Fruit fly (Drosophila melanogaster) whole organism, embryonic: ENCODE results near the gene CG14022.

Experiments
- ATbp ChIP-seq: fragments of 200-800 bp; sonication (Bioruptor generic); optimal IDR thresholded peaks from 2 replicates; lab custom pipeline; 2017; ENCODE audit warnings: missing biosample characterization, mild to moderate bottlenecking, missing genetic modification characterization, missing genetic modification reagents
- Asciz ChIP-seq: fragments of 200-800 bp; sonication (Bioruptor generic); optimal IDR thresholded peaks from 2 replicates; lab custom pipeline; 2017; ENCODE audit warnings: missing biosample characterization, mild to moderate bottlenecking, missing genetic modification characterization, missing genetic modification reagents
- Blimp-1 ChIP-seq: fragments of 200-800 bp; sonication (Bioruptor generic); optimal IDR thresholded peaks from 3 replicates; lab custom pipeline; 2018; ENCODE audit warnings: missing biosample characterization, missing genetic modification characterization, mild to moderate bottlenecking, moderate library complexity, missing genetic modification reagents
- CG10267 ChIP-seq: fragments of 200-800 bp; sonication (Bioruptor generic); optimal IDR thresholded peaks from 2 replicates; lab custom pipeline; 2018; ENCODE audit warnings: missing biosample characterization, mild to moderate bottlenecking, missing genetic modification characterization, moderate library complexity
- CG10274 ChIP-seq: fragments of 200-800 bp; sonication (Bioruptor generic); optimal IDR thresholded peaks from 3 replicates; lab custom pipeline; 2017; ENCODE audit warnings: missing biosample characterization, mild to moderate bottlenecking, missing genetic modification characterization
- CG10543 ChIP-seq: fragments of 200-800 bp; sonication (Bioruptor generic); optimal IDR thresholded peaks from 3 replicates; lab custom pipeline; 2017; ENCODE audit warnings: missing biosample characterization, mild to moderate bottlenecking, missing genetic modification characterization, moderate library complexity
- CG10565 ChIP-seq: fragments of 200-800 bp; sonication (Bioruptor generic); optimal IDR thresholded peaks from 3 replicates; lab custom pipeline; 2016; ENCODE audit warnings: missing biosample characterization, mild to moderate bottlenecking, missing genetic modification characterization
- CG10654 ChIP-seq: fragments of 200-800 bp; sonication (Bioruptor generic); optimal IDR thresholded peaks from 2 replicates; lab custom pipeline; 2016; ENCODE audit warnings: missing biosample characterization, missing genetic modification characterization
- CG10959 ChIP-seq: fragments of 200-800 bp; sonication (Bioruptor generic); IDR thresholded peaks from 2 replicates; pipeline ENCODE4 v1.3.6; 2022; ENCODE audit warnings: missing biosample characterization, missing genetic modification characterization
- CG13123 ChIP-seq: fragments of 200-800 bp; sonication (Bioruptor generic); optimal IDR thresholded peaks from 2 replicates; lab custom pipeline; 2016; ENCODE audit warnings: missing biosample characterization, missing genetic modification characterization
- CG13287 ChIP-seq: fragments of 200-800 bp; sonication (Bioruptor generic); IDR thresholded peaks from 2 replicates; pipeline ENCODE4 v1.3.6; 2022; ENCODE audit warnings: missing biosample characterization, missing genetic modification characterization; ENCODE audit not compliant: partially characterized antibody
- CG13894 ChIP-seq: fragments of 200-800 bp; sonication (Bioruptor generic); optimal IDR thresholded peaks from 3 replicates; lab custom pipeline; 2018; ENCODE audit warnings: missing biosample characterization, mild to moderate bottlenecking, missing genetic modification characterization, moderate library complexity
- CG15601 ChIP-seq: fragments of 200-800 bp; sonication (Bioruptor generic); optimal IDR thresholded peaks from 3 replicates; lab custom pipeline; 2019; ENCODE audit warnings: missing biosample characterization, mild to moderate bottlenecking, missing genetic modification characterization, moderate library complexity
- CG31441 ChIP-seq: fragments of 200-800 bp; sonication (Bioruptor generic); IDR thresholded peaks from 2 replicates; pipeline ENCODE4 v1.3.6; 2022; ENCODE audit warnings: missing biosample characterization, missing genetic modification characterization
- CG4424 ChIP-seq: fragments of 200-800 bp; sonication (Bioruptor generic); optimal IDR thresholded peaks from 3 replicates; lab custom pipeline; 2016; ENCODE audit warnings: missing biosample characterization, missing genetic modification characterization
- CG5180 ChIP-seq: fragments of 200-800 bp; sonication (Bioruptor generic); optimal IDR thresholded peaks from 3 replicates; lab custom pipeline; 2017; ENCODE audit warnings: missing biosample characterization, missing genetic modification characterization, mild to moderate bottlenecking, moderate library complexity, missing genetic modification reagents
- CG8281 ChIP-seq: fragments of 200-800 bp; sonication (Bioruptor generic); optimal IDR thresholded peaks from 2 replicates; lab custom pipeline; 2018; ENCODE audit warnings: missing biosample characterization, mild to moderate bottlenecking, missing genetic modification characterization, moderate library complexity
- CG9876 ChIP-seq: fragments of 200-800 bp; sonication (Bioruptor generic); optimal IDR thresholded peaks from 2 replicates; lab custom pipeline; 2016; ENCODE audit warnings: missing biosample characterization, missing genetic modification characterization
- CkIIα-i1 ChIP-seq: fragments of 200-800 bp; sonication (Bioruptor generic); IDR thresholded peaks from 2 replicates; pipeline ENCODE4 v1.3.6; 2022; ENCODE audit warnings: missing biosample characterization, missing genetic modification characterization
- CoRest ChIP-seq: fragments of 200-800 bp; sonication (Bioruptor generic); optimal IDR thresholded peaks from 3 replicates; lab custom pipeline; 2018; ENCODE audit warnings: missing biosample characterization, mild to moderate bottlenecking, missing genetic modification characterization, moderate library complexity
- E2f1 ChIP-seq: fragments of 200-800 bp; sonication (Bioruptor generic); IDR thresholded peaks from 2 replicates; pipeline ENCODE4 v1.3.6; 2022; ENCODE audit warnings: missing biosample characterization, missing genetic modification characterization
- Eip74EF ChIP-seq, 2 experiments: fragments of 200-800 bp in 1 of 2; fragments of >200 bp in 1 of 2; sonication (Bioruptor generic) in 1 of 2; optimal IDR thresholded peaks; 2 replicates each; lab custom pipeline; 2017 to 2019; ENCODE audit warnings: missing biosample characterization in 2 of 2, missing genetic modification characterization in 2 of 2, mild to moderate bottlenecking in 1 of 2, moderate library complexity in 1 of 2
- Ets65A ChIP-seq: fragments of 200-800 bp; sonication (Bioruptor generic); peaks from one replicate; lab custom pipeline; 2016; ENCODE audit warnings: missing biosample characterization, missing genetic modification characterization
- Fer1 ChIP-seq: fragments of 200-800 bp; sonication (Bioruptor generic); optimal IDR thresholded peaks from 2 replicates; lab custom pipeline; 2017; ENCODE audit warnings: missing biosample characterization, mild to moderate bottlenecking, missing genetic modification characterization
- Hmr ChIP-seq: fragments of 200-800 bp; sonication (Bioruptor generic); optimal IDR thresholded peaks from 3 replicates; lab custom pipeline; 2017; ENCODE audit warnings: mild to moderate bottlenecking, missing biosample characterization, missing genetic modification reagents, missing genetic modification characterization
- Mad ChIP-seq: fragments of 200-800 bp; sonication (Bioruptor generic); optimal IDR thresholded peaks from 2 replicates; lab custom pipeline; 2016; ENCODE audit warnings: missing biosample characterization, missing genetic modification characterization
- Mrtf ChIP-seq: fragments of 200-800 bp; sonication (Bioruptor generic); IDR thresholded peaks from 3 replicates; pipeline ENCODE4 v1.3.6; 2022; ENCODE audit warnings: missing biosample characterization, missing genetic modification characterization
- NC2β ChIP-seq: fragments of 200-800 bp; sonication (Bioruptor generic); optimal IDR thresholded peaks from 2 replicates; lab custom pipeline; 2016; ENCODE audit warnings: missing biosample characterization, missing genetic modification characterization
- Rfx ChIP-seq: fragments of 200-800 bp; sonication (Bioruptor generic); IDR thresholded peaks from 2 replicates; pipeline ENCODE4 v1.3.6; 2022; ENCODE audit warnings: missing biosample characterization, missing genetic modification characterization
- Stat92E ChIP-seq, 3 experiments: fragments of >200 bp in 2 of 3; fragments of 200-800 bp in 1 of 3; sonication (Bioruptor generic) in 1 of 3; optimal IDR thresholded peaks; 2 replicates each; lab custom pipeline; 2017 to 2019; ENCODE audit warnings: missing biosample characterization in 3 of 3, missing genetic modification characterization in 3 of 3, mild to moderate bottlenecking in 1 of 3, moderate library complexity in 1 of 3
- Tbp ChIP-seq: fragments of >200 bp; optimal IDR thresholded peaks from 2 replicates; lab custom pipeline; 2018; ENCODE audit warnings: missing biosample characterization, missing genetic modification characterization
- Xrp1 ChIP-seq: fragments of 200-800 bp; sonication (Bioruptor generic); IDR thresholded peaks from 2 replicates; pipeline ENCODE4 v1.3.6; 2022; ENCODE audit warnings: missing biosample characterization, missing genetic modification characterization
- bigmax ChIP-seq: fragments of 200-800 bp; sonication (Bioruptor generic); optimal IDR thresholded peaks from 2 replicates; lab custom pipeline; 2018; ENCODE audit warnings: missing biosample characterization, mild to moderate bottlenecking, missing genetic modification characterization
- dati ChIP-seq: fragments of 200-800 bp; sonication (Bioruptor generic); IDR thresholded peaks from 2 replicates; pipeline ENCODE4 v1.3.6; 2022; ENCODE audit warnings: missing biosample characterization, missing genetic modification characterization
- emc ChIP-seq: fragments of 200-800 bp; sonication (Bioruptor generic); optimal IDR thresholded peaks from 2 replicates; lab custom pipeline; 2016; ENCODE audit warnings: missing biosample characterization, missing genetic modification characterization
- fd64A ChIP-seq: fragments of 200-800 bp; sonication (Bioruptor generic); optimal IDR thresholded peaks from 3 replicates; lab custom pipeline; 2018; ENCODE audit warnings: missing biosample characterization, mild to moderate bottlenecking, missing genetic modification characterization
- hbn ChIP-seq: fragments of 200-800 bp; sonication (Bioruptor generic); IDR thresholded peaks from 2 replicates; pipeline ENCODE4 v1.3.6; 2022; ENCODE audit warnings: missing biosample characterization, missing genetic modification characterization; ENCODE audit not compliant: partially characterized antibody
- hkb ChIP-seq, 2 experiments: fragments of 200-800 bp in 1 of 2; fragments of >200 bp in 1 of 2; sonication (Bioruptor generic) in 1 of 2; IDR thresholded peaks in 1 of 2; optimal IDR thresholded peaks in 1 of 2; 2 replicates each; pipeline versions ENCODE4 v1.3.6 to Lab custom; 2017 to 2022; ENCODE audit warnings: missing biosample characterization in 1 of 2, missing genetic modification characterization in 1 of 2
- hth ChIP-seq: fragments of >200 bp; optimal IDR thresholded peaks from 2 replicates; lab custom pipeline; 2017; ENCODE audit warnings: inconsistent platforms
- knrl ChIP-seq: fragments of 200-800 bp; sonication (Bioruptor generic); IDR thresholded peaks from 3 replicates; pipeline ENCODE4 v1.3.6; 2022; ENCODE audit warnings: missing biosample characterization, missing genetic modification characterization; ENCODE audit not compliant: partially characterized antibody
- peb ChIP-seq: fragments of 200-800 bp; sonication (Bioruptor generic); IDR thresholded peaks from 2 replicates; pipeline ENCODE4 v1.3.6; 2022; ENCODE audit warnings: missing biosample characterization, missing genetic modification characterization
- sens ChIP-seq: fragments of 200-800 bp; sonication (Bioruptor generic); peaks from one replicate; lab custom pipeline; 2016; ENCODE audit warnings: missing biosample characterization, missing genetic modification characterization
- seq ChIP-seq: fragments of 200-800 bp; sonication (Bioruptor generic); IDR thresholded peaks from 2 replicates; pipeline ENCODE4 v1.3.6; 2022; ENCODE audit warnings: missing biosample characterization, missing genetic modification characterization
- sna ChIP-seq: fragments of 200-800 bp; sonication (Bioruptor generic); IDR thresholded peaks from 2 replicates; pipeline ENCODE4 v1.3.6; 2022; ENCODE audit warnings: missing biosample characterization, missing genetic modification characterization; ENCODE audit not compliant: partially characterized antibody
- so ChIP-seq: fragments of 200-800 bp; sonication (Bioruptor generic); IDR thresholded peaks from 3 replicates; pipeline ENCODE4 v1.3.6; 2022; ENCODE audit warnings: missing biosample characterization, missing genetic modification characterization
- sqz ChIP-seq: fragments of 200-800 bp; sonication (Bioruptor generic); optimal IDR thresholded peaks from 3 replicates; lab custom pipeline; 2018; ENCODE audit warnings: missing biosample characterization, mild to moderate bottlenecking, missing genetic modification characterization
- stc ChIP-seq: fragments of 200-800 bp; sonication (Bioruptor generic); IDR thresholded peaks from 2 replicates; pipeline ENCODE4 v1.3.6; 2022; ENCODE audit warnings: missing biosample characterization, missing genetic modification characterization
- wek ChIP-seq: fragments of 200-800 bp; sonication (Bioruptor generic); optimal IDR thresholded peaks from 3 replicates; lab custom pipeline; 2018; ENCODE audit warnings: missing biosample characterization, mild to moderate bottlenecking, missing genetic modification characterization, moderate library complexity
- zen ChIP-seq: fragments of 200-800 bp; sonication (Bioruptor generic); optimal IDR thresholded peaks from 3 replicates; lab custom pipeline; 2018; ENCODE audit warnings: missing biosample characterization, mild to moderate bottlenecking, missing genetic modification characterization, moderate library complexity

The CG14022 gene

dm6 chr2L:5298978-5299627, 29.6 kb downstream of the CG14022 start (continued):
- peak; percentile 91 for TF ChIP-seq so (GFP tag; lab: Robert Waterston, UW)
- TF ChIP-seq wek (GFP tag; lab: Kevin White, UChicago), result no peak
- TF ChIP-seq seq (GFP tag; lab: Robert Waterston, UW), result peak; percentile 87
- peak; percentile 22 for TF ChIP-seq CG10565
- peak; percentile 78 for TF ChIP-seq CG10543 (GFP tag; lab: Kevin White, UChicago)
- peak; percentile 52 for TF ChIP-seq zen (tag; lab: Kevin White, UChicago)
- TF ChIP-seq CG10654 (GFP tag; lab: Kevin White, UChicago), result peak; percentile 75
- TF ChIP-seq CoRest (tag; lab: Kevin White, UChicago), result peak; percentile 88
- TF ChIP-seq peb, result peak; percentile 70
- TF ChIP-seq sna (GFP tag; lab: Robert Waterston, UW), result no peak
- peak; percentile 81 for TF ChIP-seq fd64A (GFP tag; lab: Kevin White, UChicago)
- peak in 1 of 3 experiments; percentile 75 for TF ChIP-seq Stat92E (GFP tag; optimal IDR thresholded peaks at IDR 0.05; lab: Kevin White, UChicago)
- no peak; the same call in 2 of the 3 replicates for TF ChIP-seq Mrtf
- peak; percentile 52 for TF ChIP-seq Ets65A
- no peak for TF ChIP-seq CG13287 (GFP tag; lab: Robert Waterston, UW)
- no peak for TF ChIP-seq hth (lab: Kevin White, UChicago)
- TF ChIP-seq CG4424, result peak; percentile 83
- TF ChIP-seq Tbp, result no peak
- peak; percentile 96 for TF ChIP-seq sens (GFP tag; lab: Kevin White, UChicago)
- TF ChIP-seq Asciz, result peak; percentile 89
- no peak for TF ChIP-seq hbn (GFP tag; lab: Robert Waterston, UW)
- TF ChIP-seq CG5180, result peak; percentile 85
- peak in 1 of 2 experiments; percentile 85 for TF ChIP-seq Eip74EF (GFP tag; optimal IDR thresholded peaks at IDR 0.05; lab: Kevin White, UChicago)
- TF ChIP-seq dati (GFP tag; lab: Robert Waterston, UW), result no peak
- TF ChIP-seq CG10959 (GFP tag; lab: Robert Waterston, UW), result peak; percentile 50; the same call in 1 of the 2 replicates
- TF ChIP-seq knrl (GFP tag; lab: Robert Waterston, UW), result no peak
- TF ChIP-seq CG15601, result peak; percentile 87
- TF ChIP-seq bigmax (GFP tag; lab: Kevin White, UChicago), result no peak
- TF ChIP-seq sqz (GFP tag; lab: Kevin White, UChicago), result peak; percentile 89
- TF ChIP-seq Xrp1, result peak; percentile 85
- peak; percentile 54 for TF ChIP-seq CG8281 (tag; lab: Kevin White, UChicago)
- TF ChIP-seq NC2β (GFP tag; lab: Kevin White, UChicago), result peak; percentile 60
- TF ChIP-seq Hmr (GFP tag; lab: Kevin White, UChicago), result peak; percentile 86
- peak; percentile 55 for TF ChIP-seq Rfx (GFP tag; lab: Robert Waterston, UW)
- TF ChIP-seq Blimp-1, result peak; percentile 89
- TF ChIP-seq emc (GFP tag; lab: Kevin White, UChicago), result no peak
- peak; percentile 78 for TF ChIP-seq stc (GFP tag; lab: Robert Waterston, UW)
- TF ChIP-seq CkIIα-i1 (GFP tag; lab: Robert Waterston, UW), result no peak
- TF ChIP-seq Fer1 (GFP tag; lab: Kevin White, UChicago), result peak; percentile 79
- TF ChIP-seq hkb (optimal IDR thresholded peaks at IDR 0.05; lab: Kevin White, UChicago), result no peak
- TF ChIP-seq hkb (GFP tag; IDR thresholded peaks at IDR 0.05; lab: Robert Waterston, UW), result peak; percentile 84
- TF ChIP-seq ATbp (GFP tag; lab: Kevin White, UChicago), result peak; percentile 95
- peak; percentile 26 for TF ChIP-seq Mad (GFP tag; lab: Kevin White, UChicago)
- peak; percentile 90 for TF ChIP-seq CG31441 (GFP tag; lab: Robert Waterston, UW)
- no peak for TF ChIP-seq CG13894 (tag; lab: Kevin White, UChicago)
- TF ChIP-seq E2f1 (GFP tag; lab: Robert Waterston, UW), result peak; percentile 62; the same call in 1 of the 2 replicates
- TF ChIP-seq CG10274 (GFP tag; lab: Kevin White, UChicago), result peak; percentile 27
- TF ChIP-seq CG13123, result no peak
- no peak for TF ChIP-seq CG9876 (GFP tag; lab: Kevin White, UChicago)
- TF ChIP-seq CG10267 (tag; lab: Kevin White, UChicago), result peak; percentile 77
